Worm (Caenorhabditis elegans) whole organism, late embryonic: Measurements from ENCODE around the gene slc-36.5.
A peak's percentile ranks its signal among the peaks of the same experiment; 100 is the strongest.

Experiments used
- C38D4.7 ChIP-seq: fragments of 200-800 bp; sonication (Bioruptor generic); optimal IDR thresholded peaks from 2 replicates; lab custom pipeline; 2018; ENCODE audit warnings: mild to moderate bottlenecking, missing genetic modification characterization, moderate library complexity, missing compliant biosample characterization
- K09A11.1 ChIP-seq: sonication (generic microtip); optimal IDR thresholded peaks from 2 replicates; lab custom pipeline; 2017; ENCODE audit warnings: antibody characterized with exemption, mild to moderate bottlenecking, missing genetic modification characterization, missing compliant biosample characterization; ENCODE audit not compliant: insufficient read depth
- ceh-2 ChIP-seq: sonication (generic microtip); optimal IDR thresholded peaks from 2 replicates; lab custom pipeline; 2016; ENCODE audit warnings: missing genotype, missing genetic modification characterization, missing compliant biosample characterization
- ceh-22 ChIP-seq: sonication (generic microtip); optimal IDR thresholded peaks from 2 replicates; lab custom pipeline; 2017; ENCODE audit warnings: missing biosample characterization, missing genetic modification characterization
- ceh-30 ChIP-seq: fragments of 150-350 bp; optimal IDR thresholded peaks from 2 replicates; lab custom pipeline; 2014; ENCODE audit warnings: missing biosample characterization, missing genetic modification characterization
- ceh-31 ChIP-seq: sonication (generic microtip); optimal IDR thresholded peaks from 2 replicates; lab custom pipeline; 2016; ENCODE audit warnings: missing genetic modification characterization, missing compliant biosample characterization
- ceh-45 ChIP-seq: fragments of 200-800 bp; sonication (Bioruptor generic); IDR thresholded peaks from 2 replicates; pipeline ENCODE4 v1.3.6; 2022; ENCODE audit warnings: missing genetic modification reagents, missing genetic modification characterization, missing compliant biosample characterization
- ceh-48 ChIP-seq: sonication (generic microtip); optimal IDR thresholded peaks from 2 replicates; lab custom pipeline; 2016; ENCODE audit warnings: missing genetic modification characterization, inconsistent platforms, missing compliant biosample characterization
- ceh-6 ChIP-seq: fragments of 200-800 bp; sonication (Bioruptor generic); optimal IDR thresholded peaks from 2 replicates; lab custom pipeline; 2018; ENCODE audit warnings: mild to moderate bottlenecking, missing genetic modification characterization, missing compliant biosample characterization
- ceh-9 ChIP-seq: sonication (generic microtip); optimal IDR thresholded peaks from 2 replicates; lab custom pipeline; 2016; ENCODE audit warnings: mild to moderate bottlenecking, missing genetic modification characterization, inconsistent platforms, missing compliant biosample characterization
- elt-2 ChIP-seq: sonication (generic microtip); optimal IDR thresholded peaks from 2 replicates; lab custom pipeline; 2016; ENCODE audit warnings: missing genetic modification reagents, missing genetic modification characterization, missing compliant biosample characterization
- ets-4 ChIP-seq: sonication (generic microtip); optimal IDR thresholded peaks from 2 replicates; lab custom pipeline; 2016; ENCODE audit warnings: missing genetic modification characterization, missing compliant biosample characterization
- fkh-10 ChIP-seq: fragments of 150-350 bp; optimal IDR thresholded peaks from 2 replicates; lab custom pipeline; 2014; ENCODE audit warnings: missing biosample characterization, missing genetic modification reagents, missing genetic modification characterization
- gmeb-2 ChIP-seq: sonication (generic microtip); optimal IDR thresholded peaks from 2 replicates; lab custom pipeline; 2016; ENCODE audit warnings: missing genetic modification characterization, inconsistent platforms, missing compliant biosample characterization
- hlh-15 ChIP-seq: sonication (generic microtip); optimal IDR thresholded peaks from 2 replicates; lab custom pipeline; 2016; ENCODE audit warnings: missing genetic modification characterization, missing compliant biosample characterization
- hlh-8 ChIP-seq: sonication (generic microtip); optimal IDR thresholded peaks from 2 replicates; lab custom pipeline; 2016; ENCODE audit warnings: missing genotype, missing genetic modification characterization, missing compliant biosample characterization
- madf-2 ChIP-seq: sonication (generic microtip); optimal IDR thresholded peaks from 2 replicates; lab custom pipeline; 2017; ENCODE audit warnings: missing genetic modification characterization, missing compliant biosample characterization
- nfya-1 ChIP-seq: sonication (generic microtip); optimal IDR thresholded peaks from 2 replicates; lab custom pipeline; 2017; ENCODE audit warnings: missing genetic modification characterization, mild to moderate bottlenecking, missing compliant biosample characterization, antibody characterized with exemption, moderate library complexity
- nhr-232 ChIP-seq: sonication (generic microtip); optimal IDR thresholded peaks from 2 replicates; lab custom pipeline; 2016; ENCODE audit warnings: missing genetic modification characterization, missing compliant biosample characterization
- npax-4 ChIP-seq: sonication (generic microtip); optimal IDR thresholded peaks from 2 replicates; lab custom pipeline; 2016; ENCODE audit warnings: missing genetic modification characterization, missing compliant biosample characterization
- pag-3 ChIP-seq: sonication (generic microtip); optimal IDR thresholded peaks from 2 replicates; lab custom pipeline; 2016; ENCODE audit warnings: missing compliant biosample characterization, missing genetic modification characterization, borderline replicate concordance
- pax-1 ChIP-seq: fragments of 150-350 bp; optimal IDR thresholded peaks from 2 replicates; lab custom pipeline; 2014; ENCODE audit warnings: missing biosample characterization, missing genetic modification characterization
- pha-2 ChIP-seq: sonication (generic microtip); optimal IDR thresholded peaks from 2 replicates; lab custom pipeline; 2017; ENCODE audit warnings: mild to moderate bottlenecking, missing genetic modification characterization, missing compliant biosample characterization
- pqm-1 ChIP-seq: sonication (generic microtip); optimal IDR thresholded peaks from 2 replicates; lab custom pipeline; 2016; ENCODE audit warnings: missing genetic modification characterization, missing compliant biosample characterization
- pros-1 ChIP-seq: fragments of 150-350 bp; optimal IDR thresholded peaks from 2 replicates; lab custom pipeline; 2014; ENCODE audit warnings: missing biosample characterization, missing genetic modification reagents, missing genetic modification characterization
- ref-2 ChIP-seq: sonication (generic microtip); optimal IDR thresholded peaks from 2 replicates; lab custom pipeline; 2016; ENCODE audit warnings: missing genetic modification characterization, missing compliant biosample characterization
- sdc-2 ChIP-seq: sonication (generic microtip); optimal IDR thresholded peaks from 2 replicates; lab custom pipeline; 2016; ENCODE audit warnings: missing genotype, missing genetic modification characterization, missing compliant biosample characterization
- sox-2 ChIP-seq: fragments of 200-800 bp; sonication (Bioruptor generic); IDR thresholded peaks from 2 replicates; pipeline ENCODE4 v1.3.6; 2022; ENCODE audit warnings: missing genetic modification reagents, missing genetic modification characterization, missing compliant biosample characterization
- tbx-2 ChIP-seq: sonication (generic microtip); optimal IDR thresholded peaks from 2 replicates; lab custom pipeline; 2016; ENCODE audit warnings: missing genetic modification characterization, missing compliant biosample characterization
- tbx-7 ChIP-seq: sonication (generic microtip); optimal IDR thresholded peaks from 2 replicates; lab custom pipeline; 2016; ENCODE audit warnings: missing genotype, missing genetic modification characterization, missing compliant biosample characterization
- unc-42 ChIP-seq: sonication (generic microtip); optimal IDR thresholded peaks from 2 replicates; lab custom pipeline; 2016; ENCODE audit warnings: missing genotype, missing genetic modification characterization, missing compliant biosample characterization
- unc-55 ChIP-seq: sonication (generic microtip); optimal IDR thresholded peaks from 2 replicates; lab custom pipeline; 2017; ENCODE audit warnings: missing biosample characterization, missing genetic modification reagents, missing genetic modification characterization

slc-36.5 gene

DNA sequence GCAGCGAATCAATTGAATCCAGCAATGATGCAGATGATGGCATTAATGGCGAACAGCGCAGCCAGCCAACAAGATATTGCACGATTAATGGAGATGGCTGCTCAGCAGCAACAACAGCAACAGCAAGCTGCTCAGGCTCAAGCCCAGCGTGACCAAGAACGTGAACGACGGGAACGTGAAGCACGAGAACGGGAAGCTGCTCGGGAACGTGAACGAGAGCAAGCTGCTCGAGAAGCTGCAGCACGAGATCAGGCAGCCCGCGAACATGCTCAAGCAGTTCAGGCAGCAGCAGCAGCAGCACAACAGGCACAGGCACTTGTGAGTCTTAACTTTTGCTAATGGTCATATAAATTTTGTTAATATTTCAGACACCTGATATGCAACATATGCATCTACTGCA, 30.1 kb downstream of the slc-36.5 start:
- TF ChIP-seq tbx-2 (peak; percentile 29), ceh-9 (no peak), unc-42 (peak; percentile 5), ceh-6 (GFP tag; lab: Kevin White, UChicago) (peak; percentile 50), K09A11.1 (tag; lab: Kevin White, UChicago) (no peak), ref-2 (tag; lab: Kevin White, UChicago) (peak; percentile 15)
- TF ChIP-seq, all 69 proteins: peak for 4

DNA sequence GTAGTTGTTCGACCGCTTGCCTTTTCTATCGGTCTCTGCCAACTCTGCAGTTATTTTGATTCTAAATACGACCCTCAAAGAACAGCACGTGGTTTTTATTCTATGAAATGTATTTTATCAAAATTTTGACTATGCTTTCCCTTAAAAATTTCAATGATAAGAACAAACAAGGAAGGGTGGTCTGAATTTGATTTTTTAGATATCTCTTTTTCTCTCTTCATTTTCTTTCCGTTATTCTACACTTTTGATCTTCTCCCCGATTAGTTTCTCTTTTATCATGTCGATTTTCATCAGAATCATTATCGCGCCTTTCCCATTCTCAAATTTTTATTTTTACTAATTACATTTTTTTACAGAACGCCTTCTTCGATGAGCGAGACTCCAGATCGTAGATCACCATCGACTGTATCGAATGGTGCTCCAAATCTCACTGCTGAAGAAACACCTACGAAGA, 31.8 kb downstream of the slc-36.5 start:
- no peak for TF ChIP-seq sdc-2 (tag; lab: Kevin White, UChicago)
- TF ChIP-seq K09A11.1 (tag; lab: Kevin White, UChicago) = no peak
- TF ChIP-seq elt-2 (tag; lab: Kevin White, UChicago) = no peak
- no peak for TF ChIP-seq pag-3
- no peak for TF ChIP-seq C38D4.7 (GFP tag; lab: Kevin White, UChicago)

DNA sequence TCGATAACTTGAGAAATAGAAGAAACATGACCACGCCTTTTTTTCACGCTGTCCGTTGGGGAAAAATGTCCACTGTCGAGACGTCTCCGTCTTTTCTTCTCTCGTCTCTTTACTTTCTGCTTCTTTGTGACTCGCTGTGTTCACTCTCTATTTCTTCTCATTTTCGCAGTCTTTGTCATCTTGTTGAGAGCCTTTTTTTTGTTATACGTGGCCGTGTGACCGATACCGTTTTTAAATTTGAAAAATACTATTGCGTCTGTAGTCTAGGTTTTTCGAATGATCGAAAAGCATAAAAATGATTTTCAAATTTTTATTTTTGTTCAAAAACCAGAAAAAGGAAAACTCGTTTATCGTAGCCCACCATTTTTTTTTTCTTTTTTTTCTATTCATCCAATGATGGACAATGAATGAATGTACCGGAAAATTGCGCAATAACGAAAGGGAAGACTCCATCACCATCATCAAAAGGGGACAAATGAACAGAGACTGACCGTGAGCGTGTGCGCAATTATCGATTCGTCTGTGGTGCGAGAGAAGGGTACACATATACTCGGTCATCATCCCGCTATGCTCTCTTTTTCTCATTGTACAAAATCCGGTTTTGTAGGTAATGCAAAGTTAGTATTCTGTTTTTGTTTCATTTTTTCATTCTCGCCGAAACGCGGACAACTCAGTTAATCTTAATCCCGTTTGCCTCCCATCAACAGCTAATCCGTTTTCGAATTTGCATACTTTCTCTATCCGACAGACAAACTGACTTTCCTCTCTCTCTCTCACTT, 32.4 kb downstream of the slc-36.5 start:
- peak; percentile 45 for TF ChIP-seq ceh-48 (tag; lab: Kevin White, UChicago)
- peak; percentile 31; the same call in 1 of the 2 replicates for TF ChIP-seq sox-2 (GFP tag; lab: Robert Waterston, UW)
- TF ChIP-seq ceh-45 (GFP tag; lab: Robert Waterston, UW) = no peak
- no peak for TF ChIP-seq ceh-31 (tag; lab: Kevin White, UChicago)
- TF ChIP-seq ets-4 (tag; lab: Kevin White, UChicago) = no peak
- peak; percentile 84 for TF ChIP-seq unc-42
- TF ChIP-seq nhr-232 = no peak
- no peak for TF ChIP-seq hlh-15 (tag; lab: Kevin White, UChicago)
- TF ChIP-seq ceh-30 (tag; lab: Kevin White, UChicago) = no peak
- no peak for TF ChIP-seq pha-2 (tag; lab: Kevin White, UChicago)
- TF ChIP-seq sdc-2 (tag; lab: Kevin White, UChicago) = no peak
- no peak for TF ChIP-seq unc-55
- no peak for TF ChIP-seq npax-4 (tag; lab: Kevin White, UChicago)
- TF ChIP-seq pros-1 (tag; lab: Kevin White, UChicago) = peak; percentile 43

DNA sequence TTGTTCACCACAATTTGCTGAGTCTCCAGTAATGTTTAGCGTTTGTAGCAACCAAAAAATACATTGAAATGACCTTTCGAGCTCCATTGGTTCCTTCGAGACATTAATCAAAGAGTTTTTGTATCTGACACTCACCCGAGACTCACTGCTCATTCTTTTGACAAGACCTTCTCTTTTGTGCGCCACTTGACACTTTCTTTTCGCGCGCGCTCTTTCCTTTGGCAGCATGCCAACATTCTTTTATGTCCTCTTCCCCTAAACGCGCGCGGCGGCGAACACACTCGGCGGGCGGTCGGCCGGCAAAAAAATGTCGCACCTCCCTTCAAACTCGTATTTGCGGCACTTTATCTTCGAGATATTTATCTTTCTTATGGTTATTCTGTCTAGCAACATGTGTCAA, 33.2 kb downstream of the slc-36.5 start:
- TF ChIP-seq ceh-9 (no peak), ceh-6 (GFP tag; lab: Kevin White, UChicago) (no peak), sdc-2 (tag; lab: Kevin White, UChicago) (no peak), madf-2 (tag; lab: Kevin White, UChicago) (no peak), sox-2 (GFP tag; lab: Robert Waterston, UW) (peak; percentile 27; the same call in 1 of the 2 replicates), tbx-2 (peak; percentile 30), ceh-31 (tag; lab: Kevin White, UChicago) (no peak), fkh-10 (no peak), K09A11.1 (tag; lab: Kevin White, UChicago) (no peak), ceh-30 (tag; lab: Kevin White, UChicago) (no peak), ref-2 (tag; lab: Kevin White, UChicago) (peak; percentile 17), ets-4 (tag; lab: Kevin White, UChicago) (no peak), tbx-7 (tag; lab: Kevin White, UChicago) (no peak), elt-2 (tag; lab: Kevin White, UChicago) (no peak), pqm-1 (no peak), gmeb-2 (tag; lab: Kevin White, UChicago) (no peak), ceh-2 (no peak), ceh-45 (GFP tag; lab: Robert Waterston, UW) (no peak)

DNA sequence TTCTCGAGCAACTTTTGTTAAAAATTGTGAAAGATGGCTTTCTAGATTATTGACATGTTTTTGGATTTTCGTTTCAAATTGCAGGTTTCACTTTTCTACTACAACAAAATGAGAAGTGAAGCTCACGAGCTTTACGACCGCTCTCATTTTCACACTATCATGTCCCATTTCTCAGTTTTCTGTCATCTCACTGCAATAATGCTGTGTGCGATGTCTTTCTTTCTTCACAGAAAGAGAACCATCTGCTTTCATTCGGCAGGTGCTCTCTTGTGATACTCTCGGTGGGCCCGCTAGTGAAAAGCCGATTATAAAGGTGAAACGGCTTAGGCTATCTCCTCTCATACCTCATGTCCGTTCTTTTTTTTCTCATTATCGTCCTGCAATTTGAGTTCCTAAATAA, 33.6 kb downstream of the slc-36.5 start:
- no peak for TF ChIP-seq hlh-8 (tag; lab: Kevin White, UChicago)
- TF ChIP-seq ceh-22 = no peak
- peak; percentile 3 for TF ChIP-seq nfya-1 (tag; lab: Kevin White, UChicago)
- no peak for TF ChIP-seq pax-1
